Fruit fly (Drosophila melanogaster): ENCODE results near the gene Ald2.

The Ald2 gene

DNA sequence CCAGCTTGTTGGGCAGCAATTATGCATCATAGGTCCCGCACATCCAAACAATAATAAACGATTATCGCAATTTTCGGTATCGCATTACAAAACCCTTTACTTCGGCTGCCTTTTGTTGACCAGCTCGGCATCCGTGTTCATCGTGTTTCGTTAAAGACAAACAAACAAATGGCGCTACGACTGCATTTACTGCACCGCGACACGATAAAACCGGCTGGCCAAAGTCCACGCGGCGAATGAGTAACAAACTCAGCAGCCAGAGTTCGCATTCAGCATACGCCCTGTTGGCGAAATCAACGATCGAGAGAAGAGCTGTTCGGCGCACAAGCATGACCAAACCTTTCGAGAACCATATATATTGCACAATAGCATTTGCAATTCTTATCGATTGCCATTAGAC lies 50.5 kb downstream of the Ald2 start (continued):
- TF ChIP-seq net (GFP tag; optimal IDR thresholded peaks at IDR 0.05): peak; percentile 69
- no peak for TF ChIP-seq Smox (GFP tag; optimal IDR thresholded peaks at IDR 0.05)
- TF ChIP-seq CG6276 (GFP tag; optimal IDR thresholded peaks at IDR 0.05): peak; percentile 74
- no peak for TF ChIP-seq esn (GFP tag; optimal IDR thresholded peaks at IDR 0.05)
- no peak for TF ChIP-seq Hr4 (GFP tag; optimal IDR thresholded peaks at IDR 0.05)
- no peak for TF ChIP-seq CG34406 (GFP tag; optimal IDR thresholded peaks at IDR 0.05)
- no peak for TF ChIP-seq achi (GFP tag; optimal IDR thresholded peaks at IDR 0.05)
- TF ChIP-seq cyc (GFP tag; optimal IDR thresholded peaks at IDR 0.05): no peak
- TF ChIP-seq Ets21C (GFP tag; optimal IDR thresholded peaks at IDR 0.05): no peak
- peak; percentile 40 for TF ChIP-seq vri (GFP tag; optimal IDR thresholded peaks at IDR 0.05)
- TF ChIP-seq Eip78C (GFP tag): peak; percentile 84
- TF ChIP-seq Hr39 (GFP tag; optimal IDR thresholded peaks at IDR 0.05): no peak
- TF ChIP-seq spab (GFP tag; optimal IDR thresholded peaks at IDR 0.05): peak; percentile 34
- TF ChIP-seq CG11902 (GFP tag; optimal IDR thresholded peaks at IDR 0.05): no peak
- no peak for TF ChIP-seq CG15336 (GFP tag; IDR thresholded peaks at IDR 0.05)
- no peak for TF ChIP-seq Hr38 (GFP tag; optimal IDR thresholded peaks at IDR 0.05)
- TF ChIP-seq Ets96B (tag; optimal IDR thresholded peaks at IDR 0.05): no peak
- peak; percentile 2 for TF ChIP-seq CG11762 (GFP tag; optimal IDR thresholded peaks at IDR 0.05; ENCODE audit: insufficient read depth)
- no peak for TF ChIP-seq CG4318 (GFP tag; optimal IDR thresholded peaks at IDR 0.05)
- TF ChIP-seq Sox14 (GFP tag; optimal IDR thresholded peaks at IDR 0.05): no peak
- TF ChIP-seq CG11294 (GFP tag; IDR thresholded peaks at IDR 0.05): no peak
- no peak for TF ChIP-seq CG1621 (tag; optimal IDR thresholded peaks at IDR 0.05)
- no peak for TF ChIP-seq Blimp-1 (GFP tag; optimal IDR thresholded peaks at IDR 0.05)
- no peak for TF ChIP-seq CG6792 (GFP tag; optimal IDR thresholded peaks at IDR 0.05)
- TF ChIP-seq Sox102F (GFP tag; optimal IDR thresholded peaks at IDR 0.05): no peak
- peak; percentile 50 for TF ChIP-seq CG16779 (tag; optimal IDR thresholded peaks at IDR 0.05)
- peak; percentile 22 for TF ChIP-seq CG7368 (GFP tag; optimal IDR thresholded peaks at IDR 0.05)
- no peak for TF ChIP-seq Gug (GFP tag; IDR thresholded peaks at IDR 0.05)
- TF ChIP-seq eg (GFP tag; IDR thresholded peaks at IDR 0.05): peak; percentile 56; the same call in 1 of the 3 replicates
- peak; percentile 55 for TF ChIP-seq CG6808 (GFP tag; optimal IDR thresholded peaks at IDR 0.05)
- no peak for TF ChIP-seq dac (GFP tag; optimal IDR thresholded peaks at IDR 0.05)
- no peak for TF ChIP-seq CG3032 (tag; optimal IDR thresholded peaks at IDR 0.05)
- no peak for TF ChIP-seq CG10669 (GFP tag; optimal IDR thresholded peaks at IDR 0.05)
- TF ChIP-seq CG3919 (GFP tag; optimal IDR thresholded peaks at IDR 0.05): peak; percentile 45
- peak; percentile 61 to 66 for TF ChIP-seq ss (GFP tag; optimal IDR thresholded peaks at IDR 0.05)
- peak; percentile 39 for TF ChIP-seq CG9139 (GFP tag; optimal IDR thresholded peaks at IDR 0.05)

DNA sequence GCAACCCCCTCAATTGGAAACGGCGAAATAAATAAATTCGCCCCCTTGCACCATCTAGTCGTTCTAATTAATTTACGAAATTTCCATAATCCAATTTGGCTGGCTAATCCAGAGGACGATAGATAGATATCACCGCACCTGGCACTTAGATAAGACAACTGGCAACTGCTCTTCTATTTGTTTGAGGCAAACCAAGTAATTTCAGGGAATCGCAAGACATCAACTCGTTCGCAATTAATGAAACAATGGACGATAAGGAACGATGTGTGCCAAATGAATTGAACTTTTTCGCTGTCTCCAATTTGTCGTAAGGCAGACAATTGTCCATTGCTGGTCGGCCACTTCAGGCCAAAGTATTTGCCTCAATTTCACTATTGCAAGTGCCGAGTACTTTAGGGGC lies 51.2 kb downstream of the Ald2 start:
- TF ChIP-seq CG31627 (GFP tag; optimal IDR thresholded peaks at IDR 0.05) (no peak), acj6 (GFP tag; optimal IDR thresholded peaks at IDR 0.05) (no peak), CG10669 (GFP tag; optimal IDR thresholded peaks at IDR 0.05) (no peak), Eip75B (GFP tag; optimal IDR thresholded peaks at IDR 0.05) (no peak), CG32006 (GFP tag; optimal IDR thresholded peaks at IDR 0.05) (no peak), Gug (GFP tag; IDR thresholded peaks at IDR 0.05) (no peak), eg (GFP tag; IDR thresholded peaks at IDR 0.05) (no peak), CG8119 (GFP tag; IDR thresholded peaks at IDR 0.05) (no peak), pdm3 (GFP tag; optimal IDR thresholded peaks at IDR 0.05) (no peak), CG11902 (GFP tag; optimal IDR thresholded peaks at IDR 0.05) (no peak), svp (GFP tag) (no peak), spab (GFP tag; optimal IDR thresholded peaks at IDR 0.05) (no peak), Hr4 (GFP tag; optimal IDR thresholded peaks at IDR 0.05) (no peak), Sox15 (GFP tag; optimal IDR thresholded peaks at IDR 0.05) (no peak)
